Worm (Caenorhabditis elegans) whole organism, early embryonic: Measurements from ENCODE around the gene C10A4.9.

Experiments
- B0310.2 ChIP-seq: sonication (generic microtip); optimal IDR thresholded peaks from 2 replicates; lab custom pipeline; 2016; ENCODE audit warnings: mild to moderate bottlenecking, missing genetic modification characterization, missing compliant biosample characterization
- F13C5.2 ChIP-seq: sonication (generic microtip); optimal IDR thresholded peaks from 2 replicates; lab custom pipeline; 2017; ENCODE audit warnings: mild to moderate bottlenecking, missing genetic modification characterization, inconsistent platforms, missing compliant biosample characterization
- aly-1 ChIP-seq: sonication (generic microtip); optimal IDR thresholded peaks from 2 replicates; lab custom pipeline; 2016; ENCODE audit warnings: missing genetic modification characterization, missing compliant biosample characterization
- ama-1 ChIP-seq: fragments of 150-350 bp; optimal IDR thresholded peaks from 2 replicates; lab custom pipeline; 2014
- ceh-13 ChIP-seq: fragments of 200-800 bp; sonication (Bioruptor generic); optimal IDR thresholded peaks from 2 replicates; lab custom pipeline; 2018; ENCODE audit warnings: mild to moderate bottlenecking, missing genetic modification characterization, missing compliant biosample characterization
- ceh-36 ChIP-seq: sonication (generic microtip); optimal IDR thresholded peaks from 2 replicates; lab custom pipeline; 2016; ENCODE audit warnings: missing genetic modification characterization, inconsistent platforms, missing compliant biosample characterization
- ets-7 ChIP-seq: sonication (generic microtip); optimal IDR thresholded peaks from 2 replicates; lab custom pipeline; 2016; ENCODE audit warnings: missing genotype, missing genetic modification characterization, missing compliant biosample characterization
- flt-1 ChIP-seq: fragments of 200-800 bp; sonication (Bioruptor generic); IDR thresholded peaks from 2 replicates; pipeline ENCODE4 v1.3.6; 2022; ENCODE audit warnings: missing genetic modification characterization, missing compliant biosample characterization
- hmbx-1 ChIP-seq: sonication (generic microtip); optimal IDR thresholded peaks from 2 replicates; lab custom pipeline; 2016; ENCODE audit warnings: mild to moderate bottlenecking, missing genetic modification characterization, missing compliant biosample characterization
- hmg-4 ChIP-seq: fragments of 200-800 bp; sonication (Bioruptor generic); optimal IDR thresholded peaks from 2 replicates; lab custom pipeline; 2018; ENCODE audit warnings: mild to moderate bottlenecking, missing genetic modification characterization, missing compliant biosample characterization
- hnd-1 ChIP-seq: sonication (generic microtip); optimal IDR thresholded peaks from 2 replicates; lab custom pipeline; 2016; ENCODE audit warnings: missing genetic modification characterization, missing compliant biosample characterization
- pes-1 ChIP-seq: fragments of 200-800 bp; sonication (Bioruptor generic); IDR thresholded peaks from 2 replicates; pipeline ENCODE4 v1.3.6; 2022; ENCODE audit warnings: missing genetic modification reagents, missing genetic modification characterization, missing compliant biosample characterization
- scrt-1 ChIP-seq: fragments of 200-800 bp; sonication (Bioruptor generic); IDR thresholded peaks from 2 replicates; pipeline ENCODE4 v1.3.6; 2022; ENCODE audit warnings: missing genetic modification characterization, missing compliant biosample characterization
- sea-1 ChIP-seq: fragments of 200-800 bp; sonication (Bioruptor generic); conservative IDR thresholded peaks from 2 replicates; pipeline ENCODE4 v1.3.6; 2022; ENCODE audit warnings: missing genetic modification characterization, missing compliant biosample characterization
- tbx-11 ChIP-seq: fragments of 200-800 bp; sonication (Bioruptor generic); IDR thresholded peaks from 2 replicates; pipeline ENCODE4 v1.3.6; 2022; ENCODE audit warnings: missing genetic modification characterization, missing compliant biosample characterization
- tbx-37 ChIP-seq: fragments of 200-800 bp; sonication (Bioruptor generic); conservative IDR thresholded peaks from 2 replicates; pipeline ENCODE4 v1.3.6; 2022; ENCODE audit warnings: missing genetic modification reagents, missing genetic modification characterization, missing compliant biosample characterization
- tra-4 ChIP-seq: sonication (generic microtip); optimal IDR thresholded peaks from 2 replicates; lab custom pipeline; 2017; ENCODE audit warnings: missing genetic modification characterization, missing compliant biosample characterization

C10A4.9 gene

DNA sequence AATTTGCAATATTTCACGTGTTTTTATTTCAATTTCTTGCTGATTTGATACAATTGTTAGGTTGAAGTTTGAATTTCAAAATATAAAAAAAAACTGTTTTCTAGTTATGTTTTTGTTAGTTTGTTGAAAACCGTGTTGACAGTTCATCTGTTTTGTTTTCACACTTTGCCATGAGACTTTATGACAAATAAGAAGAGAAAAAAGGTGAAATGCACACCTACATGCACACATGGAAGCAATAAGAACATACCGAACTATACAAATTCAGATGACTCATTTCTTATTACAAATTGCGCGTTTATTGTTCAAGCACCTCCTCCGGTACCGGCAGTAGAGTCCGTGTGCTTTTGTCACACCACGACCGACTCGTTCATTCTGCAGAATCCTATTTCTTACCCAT is at the start of gene C10A4.9:
Gene C10A4.9, plus strand, starts transcription at position 301 of the 400 bp plus-strand sequence.
- TF ChIP-seq ceh-13 (GFP tag; lab: Kevin White, UChicago) (no peak), ama-1 (lab: Kevin White, UChicago) (no peak), ets-7 (tag; lab: Kevin White, UChicago) (no peak), hmbx-1 (no peak), flt-1 (GFP tag; lab: Robert Waterston, UW) (no peak), tra-4 (tag; lab: Kevin White, UChicago) (no peak), ceh-36 (no peak), sea-1 (GFP tag; lab: Robert Waterston, UW) (no peak), tbx-11 (GFP tag; lab: Robert Waterston, UW) (no peak), tbx-37 (GFP tag; lab: Robert Waterston, UW) (no peak), hnd-1 (tag; lab: Kevin White, UChicago) (no peak), F13C5.2 (no peak), pes-1 (GFP tag; lab: Robert Waterston, UW) (no peak), aly-1 (tag; lab: Kevin White, UChicago) (no peak), B0310.2 (tag; lab: Kevin White, UChicago) (no peak), hmg-4 (GFP tag; lab: Kevin White, UChicago) (no peak), scrt-1 (GFP tag; lab: Robert Waterston, UW) (no peak)

DNA sequence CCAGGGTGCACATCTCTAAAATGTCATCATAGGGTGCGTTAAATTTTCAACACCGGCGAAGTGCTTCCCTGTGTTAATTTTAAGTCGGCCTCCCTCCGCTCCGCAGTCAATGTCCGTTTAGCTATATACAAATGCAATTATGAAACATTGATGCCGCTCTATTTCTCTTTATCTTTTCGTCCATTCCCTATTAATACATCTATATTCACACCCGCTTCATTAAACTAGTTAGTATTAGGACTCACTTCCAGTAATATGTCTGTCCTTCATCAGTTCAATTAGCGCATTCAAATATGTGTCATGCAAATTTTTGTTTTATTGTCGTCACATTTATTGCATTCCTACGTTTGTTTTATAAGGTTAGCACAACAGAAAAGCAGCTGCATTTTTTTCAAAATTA is 48.7 kb upstream of the C10A4.9 start:
- no peak for TF ChIP-seq sea-1 (GFP tag; lab: Robert Waterston, UW)
- no peak for TF ChIP-seq ceh-13 (GFP tag; lab: Kevin White, UChicago)
- TF ChIP-seq tra-4 (tag; lab: Kevin White, UChicago) = no peak
- no peak for TF ChIP-seq ama-1 (lab: Kevin White, UChicago)
- TF ChIP-seq hmbx-1 = no peak
- TF ChIP-seq ets-7 (tag; lab: Kevin White, UChicago) = no peak
- TF ChIP-seq hmg-4 (GFP tag; lab: Kevin White, UChicago) = no peak
- TF ChIP-seq hnd-1 (tag; lab: Kevin White, UChicago) = no peak
- no peak for TF ChIP-seq flt-1 (GFP tag; lab: Robert Waterston, UW)
- TF ChIP-seq pes-1 (GFP tag; lab: Robert Waterston, UW) = no peak

DNA sequence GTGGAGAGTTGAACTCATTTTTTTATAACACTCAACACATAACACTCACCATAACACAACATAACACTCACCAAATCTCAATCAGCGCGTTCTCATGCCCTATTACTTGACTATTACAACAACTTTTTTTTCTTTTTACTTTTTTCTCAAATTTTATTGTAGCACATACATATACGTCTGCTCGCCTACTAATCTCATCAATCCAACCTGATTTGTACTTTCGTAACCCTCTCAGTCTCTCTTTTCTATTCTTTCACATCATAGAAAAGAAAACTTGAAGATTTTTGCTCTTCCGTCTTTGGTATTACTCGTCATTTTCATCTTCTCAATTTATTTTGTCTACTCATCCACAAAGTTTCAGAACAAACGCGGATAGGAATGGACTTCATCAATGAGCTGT is 43.7 kb upstream of the C10A4.9 start, which contains the start of gene npr-8:
Gene npr-8, plus strand, starts transcription at position 362 of the 400 bp plus-strand sequence.
- TF ChIP-seq sea-1 (GFP tag; lab: Robert Waterston, UW) = no peak
- no peak for TF ChIP-seq aly-1 (tag; lab: Kevin White, UChicago)
- no peak for TF ChIP-seq ceh-36
- TF ChIP-seq ceh-13 (GFP tag; lab: Kevin White, UChicago) = no peak
- TF ChIP-seq tra-4 (tag; lab: Kevin White, UChicago) = no peak
- no peak for TF ChIP-seq F13C5.2
- TF ChIP-seq B0310.2 (tag; lab: Kevin White, UChicago) = no peak

DNA sequence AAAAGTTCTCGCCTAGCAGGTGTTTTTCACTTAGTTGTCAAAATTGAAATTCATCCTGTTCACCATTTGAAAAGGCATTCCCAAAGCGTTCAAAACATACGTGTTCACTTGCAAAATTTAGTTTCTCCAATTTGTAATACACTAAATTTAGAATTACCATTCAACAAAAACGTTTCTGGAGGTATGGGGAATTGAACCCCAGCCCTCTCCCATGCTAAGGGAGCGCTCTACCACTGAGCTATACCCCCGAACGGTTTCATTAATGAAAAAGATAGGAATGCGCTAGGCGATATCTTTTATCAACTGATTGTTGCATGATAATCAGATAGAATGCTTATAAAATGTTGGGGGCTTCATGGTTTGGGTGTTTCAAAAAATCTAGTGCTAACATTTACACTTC is 42.1 kb upstream of the C10A4.9 start:
- TF ChIP-seq aly-1 (tag; lab: Kevin White, UChicago) (no peak), pes-1 (GFP tag; lab: Robert Waterston, UW) (no peak), ama-1 (lab: Kevin White, UChicago) (no peak), tbx-11 (GFP tag; lab: Robert Waterston, UW) (no peak), hmbx-1 (no peak), ceh-13 (GFP tag; lab: Kevin White, UChicago) (no peak), sea-1 (GFP tag; lab: Robert Waterston, UW) (no peak), F13C5.2 (no peak), tra-4 (tag; lab: Kevin White, UChicago) (no peak), tbx-37 (GFP tag; lab: Robert Waterston, UW) (no peak)

DNA sequence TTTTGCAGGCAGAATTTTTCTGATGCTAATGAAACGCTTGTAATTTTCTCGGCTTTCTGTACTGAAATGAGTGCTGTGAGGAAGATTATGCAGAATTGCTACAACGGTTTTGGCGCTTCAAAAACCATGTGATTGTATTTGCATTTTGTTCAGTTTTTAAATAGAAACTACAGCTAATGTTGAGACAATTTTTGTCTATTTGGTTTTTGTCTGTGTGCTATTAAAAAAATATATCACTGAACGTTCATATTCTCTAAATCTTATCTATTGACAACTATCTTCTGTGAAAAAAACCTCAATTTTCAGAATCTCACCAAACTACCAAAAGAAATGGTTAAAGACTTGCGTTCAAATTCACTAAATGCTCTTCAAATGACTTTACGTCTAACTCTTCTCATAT is 30.4 kb upstream of the C10A4.9 start, which contains the start of gene C10A4.6:
Gene C10A4.6, plus strand, starts transcription at position 301 of the 400 bp plus-strand sequence.
- TF ChIP-seq F13C5.2 (no peak), hmbx-1 (no peak), pes-1 (GFP tag; lab: Robert Waterston, UW) (no peak), hnd-1 (tag; lab: Kevin White, UChicago) (no peak), aly-1 (tag; lab: Kevin White, UChicago) (no peak), tbx-37 (GFP tag; lab: Robert Waterston, UW) (no peak), tra-4 (tag; lab: Kevin White, UChicago) (no peak), ceh-13 (GFP tag; lab: Kevin White, UChicago) (no peak), sea-1 (GFP tag; lab: Robert Waterston, UW) (no peak), ama-1 (lab: Kevin White, UChicago) (no peak), B0310.2 (tag; lab: Kevin White, UChicago) (no peak), flt-1 (GFP tag; lab: Robert Waterston, UW) (no peak), tbx-11 (GFP tag; lab: Robert Waterston, UW) (no peak), hmg-4 (GFP tag; lab: Kevin White, UChicago) (no peak), scrt-1 (GFP tag; lab: Robert Waterston, UW) (no peak), ceh-36 (no peak)

DNA sequence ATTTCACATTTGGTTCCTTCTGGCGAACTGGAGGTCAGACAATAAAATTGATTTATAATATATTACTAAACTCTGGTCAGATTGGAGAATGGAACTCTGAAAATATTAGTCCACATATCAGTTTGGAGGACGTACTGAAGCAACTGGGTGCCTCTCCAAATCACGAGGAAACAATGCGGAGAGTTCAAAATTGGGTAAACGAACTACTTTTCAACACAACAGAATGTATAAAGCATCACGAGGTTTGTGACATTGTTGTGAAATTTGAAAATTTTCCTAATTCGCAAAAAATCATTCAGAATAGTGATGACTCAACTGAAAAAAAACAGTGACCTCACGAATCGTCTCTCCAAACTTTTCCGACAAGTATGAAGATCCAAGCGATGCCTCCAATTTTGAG is 27.5 kb upstream of the C10A4.9 start, which contains the start of gene gad-2:
Gene gad-2, plus strand, starts transcription at position 301 of the 400 bp plus-strand sequence.
- no peak for TF ChIP-seq tra-4 (tag; lab: Kevin White, UChicago)

DNA sequence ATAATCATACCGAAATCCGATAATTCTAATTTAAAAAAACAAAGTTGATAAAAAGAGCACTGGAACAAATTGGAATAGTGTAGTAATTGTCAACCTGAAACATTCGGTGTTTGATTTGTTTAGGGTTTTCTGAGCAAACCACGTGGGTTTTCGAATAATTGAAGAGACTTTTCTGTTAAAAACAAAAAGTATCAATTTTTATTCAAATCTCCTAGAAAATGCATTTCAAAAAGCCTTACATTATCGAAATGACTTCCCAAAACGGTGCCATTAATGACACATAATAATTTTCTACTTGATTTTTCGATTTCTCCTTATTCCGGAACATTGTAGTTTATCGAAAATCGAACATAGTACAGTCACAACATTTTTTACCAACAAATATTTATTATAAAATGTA is 22.7 kb upstream of the C10A4.9 start, which contains the start of gene C10A4.13:
Gene C10A4.13, minus strand, starts transcription at position 101 of the 400 bp plus-strand sequence.
- TF ChIP-seq aly-1 (tag; lab: Kevin White, UChicago) (no peak), hnd-1 (tag; lab: Kevin White, UChicago) (no peak), pes-1 (GFP tag; lab: Robert Waterston, UW) (no peak), hmbx-1 (no peak), hmg-4 (GFP tag; lab: Kevin White, UChicago) (no peak), flt-1 (GFP tag; lab: Robert Waterston, UW) (no peak), F13C5.2 (no peak), ceh-36 (no peak), scrt-1 (GFP tag; lab: Robert Waterston, UW) (no peak), sea-1 (GFP tag; lab: Robert Waterston, UW) (no peak), B0310.2 (tag; lab: Kevin White, UChicago) (no peak), tbx-37 (GFP tag; lab: Robert Waterston, UW) (no peak), ama-1 (lab: Kevin White, UChicago) (no peak), ceh-13 (GFP tag; lab: Kevin White, UChicago) (no peak), ets-7 (tag; lab: Kevin White, UChicago) (no peak), tra-4 (tag; lab: Kevin White, UChicago) (no peak), tbx-11 (GFP tag; lab: Robert Waterston, UW) (no peak)
